Worm (Caenorhabditis elegans): ENCODE data around the gene srh-39.

DNA sequence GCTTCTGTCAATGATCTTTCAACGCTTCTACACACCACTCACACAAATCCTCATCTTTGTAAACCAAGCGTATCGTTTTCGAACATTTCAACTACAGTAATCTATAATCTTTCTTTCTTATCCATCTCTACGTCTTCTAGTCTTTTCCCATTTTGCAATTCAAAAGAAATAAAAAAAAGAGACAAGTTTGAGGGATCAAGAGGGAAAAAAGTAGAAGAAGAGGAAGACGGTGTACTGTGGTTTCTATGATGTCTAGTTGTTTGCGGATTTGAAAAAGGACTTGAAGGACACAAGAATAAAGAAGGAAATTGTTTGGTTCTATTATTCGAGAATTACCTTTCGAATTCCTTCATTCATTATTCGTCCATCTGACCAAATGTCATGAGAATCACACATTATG, 27.2 kb upstream of the srh-39 start:
- TF ChIP-seq sdc-2 (tag; optimal IDR thresholded peaks at IDR 0.05) (no peak), tbx-2 (tag; optimal IDR thresholded peaks at IDR 0.05) (no peak), pag-3 (tag; optimal IDR thresholded peaks at IDR 0.05; ENCODE audit: borderline replicate concordance) (no peak), unc-42 (tag; optimal IDR thresholded peaks at IDR 0.05) (no peak), ets-4 (tag; optimal IDR thresholded peaks at IDR 0.05) (no peak), ttx-3 (tag; optimal IDR thresholded peaks at IDR 0.05) (no peak), unc-55 (GFP tag; optimal IDR thresholded peaks at IDR 0.05) (no peak), ceh-6 (GFP tag; optimal IDR thresholded peaks at IDR 0.05) (no peak), nhr-232 (tag; optimal IDR thresholded peaks at IDR 0.05) (no peak), ceh-9 (tag; optimal IDR thresholded peaks at IDR 0.05) (no peak), fkh-6 (tag; optimal IDR thresholded peaks at IDR 0.05) (no peak)

Measured in whole organism, late embryonic.